Worm (Caenorhabditis elegans) whole organism, late embryonic: ENCODE measurements around the gene acdh-11.
A peak's percentile ranks its signal among the peaks of the same experiment; 100 is the strongest.

Source experiments
- C08G9.2 ChIP-seq: sonication (generic microtip); optimal IDR thresholded peaks from 2 replicates; lab custom pipeline; 2016; ENCODE audit warnings: mild to moderate bottlenecking, missing genetic modification characterization, moderate library complexity, missing compliant biosample characterization
- C38D4.7 ChIP-seq: fragments of 200-800 bp; sonication (Bioruptor generic); optimal IDR thresholded peaks from 2 replicates; lab custom pipeline; 2018; ENCODE audit warnings: mild to moderate bottlenecking, missing genetic modification characterization, moderate library complexity, missing compliant biosample characterization
- F13H6.1 ChIP-seq: sonication (generic microtip); optimal IDR thresholded peaks from 2 replicates; lab custom pipeline; 2016; ENCODE audit warnings: missing genetic modification characterization, missing compliant biosample characterization
- K02D7.2 ChIP-seq: sonication (generic microtip); optimal IDR thresholded peaks from 2 replicates; lab custom pipeline; 2017; ENCODE audit warnings: mild to moderate bottlenecking, missing genetic modification characterization, missing compliant biosample characterization
- T23F11.4 ChIP-seq: fragments of 200-800 bp; sonication (Bioruptor generic); optimal IDR thresholded peaks from 2 replicates; lab custom pipeline; 2018; ENCODE audit warnings: mild to moderate bottlenecking, missing genetic modification characterization, missing compliant biosample characterization
- Y22D7AL.16 ChIP-seq: sonication (generic microtip); optimal IDR thresholded peaks from 2 replicates; lab custom pipeline; 2016; ENCODE audit warnings: missing genetic modification characterization, missing compliant biosample characterization
- ama-1 ChIP-seq: fragments of 150-350 bp; optimal IDR thresholded peaks from 2 replicates; lab custom pipeline; 2014
- ceh-14 ChIP-seq: sonication (generic microtip); optimal IDR thresholded peaks from 2 replicates; lab custom pipeline; 2016; ENCODE audit warnings: missing genotype, missing genetic modification characterization, missing compliant biosample characterization
- ceh-24 ChIP-seq: sonication (generic microtip); optimal IDR thresholded peaks from 2 replicates; lab custom pipeline; 2016; ENCODE audit warnings: mild to moderate bottlenecking, missing genetic modification characterization, missing compliant biosample characterization
- ceh-48 ChIP-seq: sonication (generic microtip); optimal IDR thresholded peaks from 2 replicates; lab custom pipeline; 2016; ENCODE audit warnings: missing genetic modification characterization, inconsistent platforms, missing compliant biosample characterization
- ceh-9 ChIP-seq: sonication (generic microtip); optimal IDR thresholded peaks from 2 replicates; lab custom pipeline; 2016; ENCODE audit warnings: mild to moderate bottlenecking, missing genetic modification characterization, inconsistent platforms, missing compliant biosample characterization
- che-1 ChIP-seq: sonication (generic microtip); optimal IDR thresholded peaks from 2 replicates; lab custom pipeline; 2016; ENCODE audit warnings: mild to moderate bottlenecking, missing genetic modification characterization, missing compliant biosample characterization
- elt-2 ChIP-seq: sonication (generic microtip); optimal IDR thresholded peaks from 2 replicates; lab custom pipeline; 2016; ENCODE audit warnings: missing genetic modification reagents, missing genetic modification characterization, missing compliant biosample characterization
- elt-4 ChIP-seq: sonication (generic microtip); optimal IDR thresholded peaks from 2 replicates; lab custom pipeline; 2016; ENCODE audit warnings: missing genetic modification characterization, missing compliant biosample characterization
- ets-4 ChIP-seq: sonication (generic microtip); optimal IDR thresholded peaks from 2 replicates; lab custom pipeline; 2016; ENCODE audit warnings: missing genetic modification characterization, missing compliant biosample characterization
- eyg-1 ChIP-seq: sonication (generic microtip); optimal IDR thresholded peaks from 2 replicates; lab custom pipeline; 2016; ENCODE audit warnings: missing genotype, missing genetic modification characterization, missing compliant biosample characterization
- fkh-6 ChIP-seq: sonication (generic microtip); optimal IDR thresholded peaks from 2 replicates; lab custom pipeline; 2016; ENCODE audit warnings: missing genetic modification characterization, missing compliant biosample characterization
- gmeb-2 ChIP-seq: sonication (generic microtip); optimal IDR thresholded peaks from 2 replicates; lab custom pipeline; 2016; ENCODE audit warnings: missing genetic modification characterization, inconsistent platforms, missing compliant biosample characterization
- hlh-13 ChIP-seq: fragments of 200-800 bp; sonication (Bioruptor generic); optimal IDR thresholded peaks from 2 replicates; lab custom pipeline; 2018; ENCODE audit warnings: mild to moderate bottlenecking, missing genetic modification characterization, missing compliant biosample characterization
- hlh-6 ChIP-seq: sonication (generic microtip); optimal IDR thresholded peaks from 2 replicates; lab custom pipeline; 2016; ENCODE audit warnings: missing genotype, missing genetic modification characterization, missing compliant biosample characterization
- hlh-8 ChIP-seq: sonication (generic microtip); optimal IDR thresholded peaks from 2 replicates; lab custom pipeline; 2016; ENCODE audit warnings: missing genotype, missing genetic modification characterization, missing compliant biosample characterization
- madf-2 ChIP-seq: sonication (generic microtip); optimal IDR thresholded peaks from 2 replicates; lab custom pipeline; 2017; ENCODE audit warnings: missing genetic modification characterization, missing compliant biosample characterization
- nhr-11 ChIP-seq: fragments of 150-350 bp; optimal IDR thresholded peaks from 2 replicates; lab custom pipeline; 2014; ENCODE audit warnings: missing biosample characterization, missing genetic modification characterization
- pat-9 ChIP-seq: fragments of 200-800 bp; sonication (Bioruptor generic); optimal IDR thresholded peaks from 2 replicates; lab custom pipeline; 2018; ENCODE audit warnings: mild to moderate bottlenecking, missing genetic modification characterization, moderate library complexity, missing compliant biosample characterization
- pax-1 ChIP-seq: fragments of 150-350 bp; optimal IDR thresholded peaks from 2 replicates; lab custom pipeline; 2014; ENCODE audit warnings: missing biosample characterization, missing genetic modification characterization
- pqm-1 ChIP-seq: sonication (generic microtip); optimal IDR thresholded peaks from 2 replicates; lab custom pipeline; 2016; ENCODE audit warnings: missing genetic modification characterization, missing compliant biosample characterization
- rnt-1 ChIP-seq: sonication (generic microtip); optimal IDR thresholded peaks from 2 replicates; lab custom pipeline; 2016; ENCODE audit warnings: missing genetic modification characterization, missing compliant biosample characterization
- tbx-7 ChIP-seq: sonication (generic microtip); optimal IDR thresholded peaks from 2 replicates; lab custom pipeline; 2016; ENCODE audit warnings: missing genotype, missing genetic modification characterization, missing compliant biosample characterization
- unc-42 ChIP-seq: sonication (generic microtip); optimal IDR thresholded peaks from 2 replicates; lab custom pipeline; 2016; ENCODE audit warnings: missing genotype, missing genetic modification characterization, missing compliant biosample characterization
- unc-55 ChIP-seq: sonication (generic microtip); optimal IDR thresholded peaks from 2 replicates; lab custom pipeline; 2017; ENCODE audit warnings: missing biosample characterization, missing genetic modification reagents, missing genetic modification characterization

The acdh-11 gene

ce11 chrIII:10575320-10575719, 9.3 kb downstream of the acdh-11 start, which contains the start of gene Y45F3A.4:
TSS of gene Y45F3A.4 (minus strand) at chrIII:10575420.
- TF ChIP-seq nhr-11 (no peak), ceh-24 (tag; lab: Kevin White, UChicago) (no peak), ceh-9 (tag; lab: Kevin White, UChicago) (no peak), hlh-13 (GFP tag; lab: Kevin White, UChicago) (no peak), pqm-1 (tag; lab: Kevin White, UChicago) (no peak), ama-1 (lab: Kevin White, UChicago) (no peak), hlh-6 (no peak), madf-2 (tag; lab: Kevin White, UChicago) (no peak), K02D7.2 (tag; lab: Kevin White, UChicago) (no peak), ceh-14 (tag; lab: Kevin White, UChicago) (no peak), C08G9.2 (tag; lab: Kevin White, UChicago) (no peak), pat-9 (no peak), Y22D7AL.16 (tag; lab: Kevin White, UChicago) (no peak)

ce11 chrIII:10577782-10578181, 11.7 kb downstream of the acdh-11 start:
- TF ChIP-seq elt-2 (tag; lab: Kevin White, UChicago) (no peak), ama-1 (lab: Kevin White, UChicago) (no peak), eyg-1 (tag; lab: Kevin White, UChicago) (no peak), elt-4 (tag; lab: Kevin White, UChicago) (no peak), unc-42 (tag; lab: Kevin White, UChicago) (peak; percentile 13), ceh-24 (tag; lab: Kevin White, UChicago) (no peak), ceh-9 (tag; lab: Kevin White, UChicago) (no peak)

ce11 chrIII:10578873-10579272, 12.8 kb downstream of the acdh-11 start:
- TF ChIP-seq C38D4.7 (GFP tag; lab: Kevin White, UChicago) (no peak), rnt-1 (tag; lab: Kevin White, UChicago) (no peak), unc-42 (tag; lab: Kevin White, UChicago) (peak; percentile 20), gmeb-2 (no peak)
- TF ChIP-seq, all 69 proteins: peak for 1

ce11 chrIII:10580206-10580605, 14.1 kb downstream of the acdh-11 start:
- no peak for TF ChIP-seq pat-9
- TF ChIP-seq ets-4 (tag; lab: Kevin White, UChicago) = no peak
- no peak for TF ChIP-seq che-1 (tag; lab: Kevin White, UChicago)
- TF ChIP-seq pqm-1 (tag; lab: Kevin White, UChicago) = no peak
- no peak for TF ChIP-seq pax-1 (tag; lab: Kevin White, UChicago)
- no peak for TF ChIP-seq rnt-1 (tag; lab: Kevin White, UChicago)
- no peak for TF ChIP-seq hlh-6
- peak; percentile 13 for TF ChIP-seq unc-42 (tag; lab: Kevin White, UChicago)

DNA sequence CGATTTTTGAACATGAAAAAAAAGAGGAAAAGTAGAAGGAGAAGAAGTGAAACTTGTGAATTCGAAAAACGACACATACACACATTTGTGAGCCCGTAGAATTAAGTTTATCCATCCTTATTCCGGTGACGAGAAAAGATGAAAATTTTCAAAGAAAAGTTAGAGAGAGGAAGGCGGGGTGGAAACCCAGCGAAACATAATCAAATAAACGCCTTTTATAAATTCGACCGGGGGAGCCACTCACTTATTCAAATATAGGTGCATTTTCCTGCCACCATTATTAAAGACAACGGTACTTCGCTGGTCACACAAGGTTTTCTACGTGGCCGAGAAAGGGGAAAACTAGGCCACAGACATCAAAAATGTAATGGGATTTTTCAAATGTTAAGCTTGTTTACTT, 17.4 kb downstream of the acdh-11 start:
- no peak for TF ChIP-seq C08G9.2 (tag; lab: Kevin White, UChicago)
- TF ChIP-seq F13H6.1 = no peak
- TF ChIP-seq tbx-7 (tag; lab: Kevin White, UChicago) = no peak
- peak; percentile 91 for TF ChIP-seq unc-42 (tag; lab: Kevin White, UChicago)
- TF ChIP-seq ceh-24 (tag; lab: Kevin White, UChicago) = no peak

DNA sequence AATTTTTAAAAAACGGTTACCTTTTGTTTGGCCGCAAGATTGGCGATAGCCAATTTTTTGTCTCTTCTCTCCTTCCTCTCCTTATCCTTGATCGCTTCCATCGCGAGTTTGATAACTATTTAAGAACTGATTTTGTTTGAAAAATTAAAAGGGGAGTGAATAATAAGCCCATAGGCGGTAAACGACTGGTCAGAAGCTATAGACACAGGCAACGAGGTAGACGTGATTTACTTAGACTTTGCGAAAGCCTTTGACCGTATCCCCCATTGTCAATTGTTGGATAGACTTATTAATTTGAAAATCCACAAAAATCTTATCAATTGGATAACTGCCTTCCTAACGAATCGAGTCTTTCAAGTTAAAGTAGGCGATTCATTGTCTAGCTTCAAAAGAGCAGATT, 20.2 kb downstream of the acdh-11 start, which contains the start of gene Y45F3A.5:
TSS of gene Y45F3A.5 (minus strand) at position 101 of the 400 bp plus-strand sequence.
- TF ChIP-seq fkh-6 = no peak
- TF ChIP-seq unc-55 (GFP tag; lab: Kevin White, UChicago) = no peak
- TF ChIP-seq ceh-48 (tag; lab: Kevin White, UChicago) = no peak
- no peak for TF ChIP-seq madf-2 (tag; lab: Kevin White, UChicago)
- TF ChIP-seq elt-2 (tag; lab: Kevin White, UChicago) = no peak
- no peak for TF ChIP-seq ets-4 (tag; lab: Kevin White, UChicago)
- TF ChIP-seq, all 69 proteins: peak for 0

DNA sequence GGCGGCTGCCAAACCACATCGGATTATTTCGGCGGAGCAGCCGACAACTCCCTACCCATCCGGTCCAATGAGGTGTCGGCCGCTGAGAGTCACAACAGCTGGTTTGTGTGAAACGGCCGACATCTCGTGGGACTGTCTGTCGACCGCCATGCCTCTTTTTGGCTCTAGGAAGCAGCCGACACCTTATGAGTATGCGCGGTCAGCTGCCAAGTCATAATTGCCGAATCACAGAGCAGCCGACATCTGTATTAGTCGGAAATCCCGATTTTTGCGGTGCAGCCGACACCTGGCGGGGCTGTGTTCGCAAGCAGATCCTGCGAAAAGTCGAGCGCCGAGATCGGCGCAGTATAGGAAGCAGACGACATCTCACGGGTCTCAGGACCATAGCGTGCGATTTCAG, 26.0 kb downstream of the acdh-11 start:
- no peak for TF ChIP-seq gmeb-2
- TF ChIP-seq ets-4 (tag; lab: Kevin White, UChicago) = no peak
- TF ChIP-seq T23F11.4 (GFP tag; lab: Kevin White, UChicago) = no peak
- TF ChIP-seq pqm-1 (tag; lab: Kevin White, UChicago) = no peak
- no peak for TF ChIP-seq hlh-8
- TF ChIP-seq, all 69 proteins: peak for 0
